Worm (Caenorhabditis elegans) whole organism, late embryonic: Measurements from ENCODE around the gene sma-2.

Experiments used
- C38D4.7 ChIP-seq: fragments of 200-800 bp; sonication (Bioruptor generic); optimal IDR thresholded peaks from 2 replicates; lab custom pipeline; 2018; ENCODE audit warnings: mild to moderate bottlenecking, missing genetic modification characterization, moderate library complexity, missing compliant biosample characterization
- F13H6.1 ChIP-seq: sonication (generic microtip); optimal IDR thresholded peaks from 2 replicates; lab custom pipeline; 2016; ENCODE audit warnings: missing genetic modification characterization, missing compliant biosample characterization
- ama-1 ChIP-seq: fragments of 150-350 bp; optimal IDR thresholded peaks from 2 replicates; lab custom pipeline; 2014
- pha-4 ChIP-seq: fragments of 150-350 bp; optimal IDR thresholded peaks from 2 replicates; lab custom pipeline; 2018; ENCODE audit warnings: missing biosample characterization, missing genetic modification reagents, missing genetic modification characterization
- pqm-1 ChIP-seq: sonication (generic microtip); optimal IDR thresholded peaks from 2 replicates; lab custom pipeline; 2016; ENCODE audit warnings: missing genetic modification characterization, missing compliant biosample characterization

DNA sequence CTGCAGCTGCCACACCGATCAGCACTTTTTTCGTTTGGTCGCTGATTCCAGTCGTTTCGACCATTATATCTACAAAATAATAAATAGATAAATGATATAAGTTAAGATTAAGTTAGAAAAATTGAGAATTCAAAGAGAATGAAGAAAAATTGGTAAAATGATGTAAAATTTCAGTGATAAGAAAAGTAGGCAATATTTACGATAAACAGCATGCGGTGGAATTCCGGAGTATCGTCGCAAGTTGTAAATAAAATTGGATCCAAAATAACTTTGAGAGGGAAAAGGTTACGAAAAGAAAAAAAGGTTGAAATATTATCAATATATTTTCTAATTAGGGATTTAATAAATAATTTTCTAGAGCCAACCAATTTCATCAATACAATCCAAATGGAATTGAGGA lies 5.2 kb downstream of the sma-2 start, which contains the start of gene tomm-70:
- TF ChIP-seq pqm-1, result no peak
- no peak for TF ChIP-seq C38D4.7 (GFP tag; lab: Kevin White, UChicago)
- no peak for TF ChIP-seq F13H6.1 (tag; lab: Kevin White, UChicago)
- TF ChIP-seq pha-4 (tag; lab: Kevin White, UChicago), result no peak
- TF ChIP-seq ama-1 (lab: Kevin White, UChicago), result no peak
